Fruit fly (Drosophila melanogaster): Measurements from ENCODE around the gene CG3544.

dm6 chr2L:745785-746184 lies 38.4 kb upstream of the CG3544 start:
- TF ChIP-seq kay (GFP tag; ENCODE audit: borderline replicate concordance): no peak
- no peak for TF ChIP-seq toe (GFP tag; optimal IDR thresholded peaks at IDR 0.05)
- TF ChIP-seq ovo (GFP tag; optimal IDR thresholded peaks at IDR 0.05): no peak
- no peak for TF ChIP-seq pad (GFP tag; optimal IDR thresholded peaks at IDR 0.05)
- TF ChIP-seq tj (GFP tag; optimal IDR thresholded peaks at IDR 0.05): no peak
- TF ChIP-seq CG11617 (GFP tag; optimal IDR thresholded peaks at IDR 0.05): no peak
- TF ChIP-seq cic (GFP tag; optimal IDR thresholded peaks at IDR 0.05): no peak
- TF ChIP-seq CG7101 (tag; optimal IDR thresholded peaks at IDR 0.05): no peak
- no peak for TF ChIP-seq Clk (GFP tag; optimal IDR thresholded peaks at IDR 0.05)
- no peak for TF ChIP-seq CG12768 (GFP tag; optimal IDR thresholded peaks at IDR 0.05)
- no peak for TF ChIP-seq bab1 (GFP tag; optimal IDR thresholded peaks at IDR 0.05)
- TF ChIP-seq Hr96 (GFP tag; optimal IDR thresholded peaks at IDR 0.05): no peak
- no peak for TF ChIP-seq CG14711 (tag; optimal IDR thresholded peaks at IDR 0.05)
